Worm (Caenorhabditis elegans): ENCODE measurements around the gene mec-15.

DNA sequence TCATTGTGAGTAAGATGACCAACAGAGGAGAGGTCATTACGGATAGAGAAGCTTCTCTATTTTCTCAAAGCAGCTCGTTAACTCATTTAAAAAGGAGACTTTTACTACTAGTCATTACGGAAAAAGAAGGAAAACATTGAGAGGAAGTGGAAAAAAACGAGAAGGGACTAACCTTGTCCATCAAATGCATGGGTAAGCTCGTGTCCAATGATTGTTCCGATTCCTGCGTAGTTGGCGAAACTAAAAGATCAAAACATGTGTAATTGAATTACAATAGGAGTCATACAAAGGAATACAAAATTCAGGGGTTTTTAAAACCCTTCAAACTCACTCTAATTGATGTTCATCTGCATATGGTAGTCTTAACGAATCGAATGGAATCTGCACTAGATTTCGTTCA, 45.5 kb upstream of the mec-15 start:
- no peak for TF ChIP-seq flt-1 (GFP tag; IDR thresholded peaks at IDR 0.05)
- no peak for TF ChIP-seq cog-1 (tag; optimal IDR thresholded peaks at IDR 0.05)
- no peak for TF ChIP-seq med-1 (GFP tag; optimal IDR thresholded peaks at IDR 0.05; ENCODE audit: insufficient read depth)
